Fruit fly (Drosophila melanogaster) whole organism, wandering third instar larva: ENCODE data around the gene Nhe2.
A peak's percentile ranks its signal among the peaks of the same experiment; 100 is the strongest.

ENCODE experiments used
- Abd-B ChIP-seq: fragments of >200 bp; optimal IDR thresholded peaks from 2 replicates; lab custom pipeline; 2017; ENCODE audit warnings: missing biosample characterization, missing genetic modification characterization
- CG32264 ChIP-seq: fragments of 200-800 bp; sonication (Bioruptor generic); optimal IDR thresholded peaks from 2 replicates; lab custom pipeline; 2016; ENCODE audit warnings: missing biosample characterization, missing genetic modification characterization
- CrebA ChIP-seq: fragments of 200-800 bp; sonication (Bioruptor generic); optimal IDR thresholded peaks from 2 replicates; lab custom pipeline; 2016; ENCODE audit warnings: missing biosample characterization, mild to moderate bottlenecking, missing genetic modification characterization, borderline replicate concordance
- Dfd ChIP-seq: fragments of >200 bp; optimal IDR thresholded peaks from 2 replicates; lab custom pipeline; 2017; ENCODE audit warnings: missing biosample characterization, missing genetic modification characterization
- Dif ChIP-seq: fragments of 200-275, 200-300 bp; sonication (Bioruptor generic); optimal IDR thresholded peaks from 2 replicates; lab custom pipeline; 2018; ENCODE audit warnings: missing biosample characterization, missing genetic modification characterization; ENCODE audit not compliant: partially characterized antibody
- GATAd ChIP-seq: sonication (Bioruptor generic); optimal IDR thresholded peaks from 2 replicates; lab custom pipeline; 2016; ENCODE audit warnings: missing biosample characterization, missing genetic modification characterization
- HLH106 ChIP-seq: fragments of 200-800 bp; optimal IDR thresholded peaks from 3 replicates; lab custom pipeline; 2019; ENCODE audit warnings: missing biosample characterization, mild to moderate bottlenecking, missing genetic modification characterization, moderate library complexity
- Hnf4 ChIP-seq: fragments of 200-800 bp; sonication (Bioruptor generic); optimal IDR thresholded peaks from 2 replicates; lab custom pipeline; 2016; ENCODE audit warnings: missing biosample characterization, mild to moderate bottlenecking, missing genetic modification characterization
- Hr78 ChIP-seq: fragments of >200 bp; optimal IDR thresholded peaks from 2 replicates; lab custom pipeline; 2017; ENCODE audit warnings: missing biosample characterization, missing genetic modification characterization
- Hr83 ChIP-seq: fragments of 200-300 bp; sonication (Bioruptor generic); optimal IDR thresholded peaks from 2 replicates; lab custom pipeline; 2016; ENCODE audit warnings: missing biosample characterization, mild to moderate bottlenecking, missing genetic modification characterization, moderate library complexity; ENCODE audit not compliant: poor library complexity, severe bottlenecking
- Jra ChIP-seq: sonication (Bioruptor generic); optimal IDR thresholded peaks from 2 replicates; lab custom pipeline; 2016; ENCODE audit warnings: missing biosample characterization, missing genetic modification characterization
- Mio ChIP-seq: sonication (Bioruptor generic); optimal IDR thresholded peaks from 2 replicates; lab custom pipeline; 2016; ENCODE audit warnings: missing biosample characterization, missing genetic modification characterization
- N ChIP-seq: fragments of >200 bp; optimal IDR thresholded peaks from 2 replicates; lab custom pipeline; 2018; ENCODE audit warnings: missing biosample characterization, missing external identifiers, missing genetic modification characterization
- OdsH ChIP-seq: fragments of 200-800 bp; sonication (Bioruptor generic); optimal IDR thresholded peaks from 2 replicates; lab custom pipeline; 2016; ENCODE audit warnings: missing biosample characterization, mild to moderate bottlenecking, missing genetic modification characterization
- Rel ChIP-seq, 2 experiments: fragments of 200-800 bp; sonication (Bioruptor generic) in 1 of 2; optimal IDR thresholded peaks; 2 replicates in 1 of 2; 3 replicates in 1 of 2; lab custom pipeline; 2016 to 2019; ENCODE audit warnings: mild to moderate bottlenecking in 2 of 2, missing biosample characterization in 2 of 2, missing genetic modification characterization in 2 of 2, moderate library complexity in 1 of 2
- Sp1 ChIP-seq: fragments of 200-800 bp; sonication (Bioruptor generic); optimal IDR thresholded peaks from 3 replicates; lab custom pipeline; 2019; ENCODE audit warnings: missing biosample characterization, mild to moderate bottlenecking, missing genetic modification characterization, moderate library complexity
- Vsx2 ChIP-seq: fragments of 200-300, 225-300 bp; sonication (Bioruptor generic); optimal IDR thresholded peaks from 2 replicates; lab custom pipeline; 2018; ENCODE audit warnings: missing biosample characterization, missing genetic modification characterization; ENCODE audit not compliant: partially characterized antibody
- br ChIP-seq: fragments of 200-800 bp; sonication (Bioruptor generic); optimal IDR thresholded peaks from 2 replicates; lab custom pipeline; 2016; ENCODE audit warnings: missing biosample characterization, missing genetic modification characterization
- brk ChIP-seq: fragments of 200-800 bp; sonication (Bioruptor generic); optimal IDR thresholded peaks from 2 replicates; lab custom pipeline; 2016; ENCODE audit warnings: missing biosample characterization, mild to moderate bottlenecking, missing genetic modification characterization
- dl ChIP-seq, 2 experiments: fragments of 175-275, 200-275 bp in 1 of 2; fragments of 200-275 bp in 1 of 2; sonication (Bioruptor generic); optimal IDR thresholded peaks; lab custom pipeline; 2018; ENCODE audit warnings: mild to moderate bottlenecking in 2 of 2, missing biosample characterization in 2 of 2, missing genetic modification characterization in 2 of 2, moderate library complexity in 2 of 2; ENCODE audit not compliant: partially characterized antibody in 2 of 2, insufficient read depth in 1 of 2
- ey ChIP-seq: fragments of 200-800 bp; sonication (Bioruptor generic); optimal IDR thresholded peaks from 2 replicates; lab custom pipeline; 2016; ENCODE audit warnings: missing biosample characterization, missing genetic modification characterization
- fru ChIP-seq: fragments of 200-800 bp; sonication (Bioruptor generic); optimal IDR thresholded peaks from 3 replicates; lab custom pipeline; 2016; ENCODE audit warnings: missing biosample characterization, mild to moderate bottlenecking, missing genetic modification characterization
- h ChIP-seq: fragments of 200-800 bp; sonication (Bioruptor generic); optimal IDR thresholded peaks from 3 replicates; lab custom pipeline; 2016; ENCODE audit warnings: missing biosample characterization, mild to moderate bottlenecking, missing genetic modification characterization
- jim ChIP-seq: fragments of 175-275, 200-325 bp; sonication (Bioruptor generic); optimal IDR thresholded peaks from 2 replicates; lab custom pipeline; 2016; ENCODE audit warnings: missing biosample characterization, mild to moderate bottlenecking, missing genetic modification characterization
- lola ChIP-seq: fragments of >200 bp; optimal IDR thresholded peaks from 2 replicates; lab custom pipeline; 2017; ENCODE audit warnings: missing biosample characterization, missing genetic modification characterization
- pan ChIP-seq: fragments of >200 bp; optimal IDR thresholded peaks from 2 replicates; lab custom pipeline; 2017
- psq ChIP-seq: fragments of 200-800 bp; sonication (Bioruptor generic); optimal IDR thresholded peaks from 3 replicates; lab custom pipeline; 2017; ENCODE audit warnings: missing biosample characterization, mild to moderate bottlenecking, missing genetic modification characterization, moderate library complexity
- rgr ChIP-seq: fragments of 200-800 bp; sonication (Bioruptor generic); optimal IDR thresholded peaks from 3 replicates; lab custom pipeline; 2016; ENCODE audit warnings: missing biosample characterization, mild to moderate bottlenecking, missing genetic modification characterization
- sv ChIP-seq: fragments of 200-800 bp; sonication (Bioruptor generic); optimal IDR thresholded peaks from 3 replicates; lab custom pipeline; 2016; ENCODE audit warnings: missing biosample characterization, missing genetic modification characterization
- tai ChIP-seq: sonication (Bioruptor generic); optimal IDR thresholded peaks from 2 replicates; lab custom pipeline; 2016; ENCODE audit warnings: missing biosample characterization, missing genetic modification characterization
- usp ChIP-seq: fragments of >200 bp; optimal IDR thresholded peaks from 2 replicates; lab custom pipeline; 2017; ENCODE audit warnings: missing biosample characterization, missing genetic modification characterization
- woc ChIP-seq: sonication (Bioruptor generic); optimal IDR thresholded peaks from 2 replicates; lab custom pipeline; 2016; ENCODE audit warnings: missing biosample characterization, mild to moderate bottlenecking, missing genetic modification characterization

Gene Nhe2

dm6 chr2L:21107651-21108489 lies 3.5 kb downstream of the Nhe2 start (continued):
- no peak for TF ChIP-seq Dfd
- no peak for TF ChIP-seq Jra (GFP tag; lab: Kevin White, UChicago)
- peak; percentile 42 for TF ChIP-seq woc (GFP tag; lab: Kevin White, UChicago)
- TF ChIP-seq ey (GFP tag; lab: Kevin White, UChicago): peak; percentile 31
- peak; percentile 31 for TF ChIP-seq rgr
- no peak for TF ChIP-seq usp (GFP tag; lab: Kevin White, UChicago)
- peak; percentile 6 for TF ChIP-seq CG32264 (GFP tag; lab: Kevin White, UChicago)
- no peak for TF ChIP-seq pan
- TF ChIP-seq h: peak; percentile 48
- no peak for TF ChIP-seq Rel (GFP tag; optimal IDR thresholded peaks at IDR 0.05; lab: Kevin White, UChicago)
- TF ChIP-seq Rel (tag; optimal IDR thresholded peaks at IDR 0.05; lab: Kevin White, UChicago): no peak

dm6 chr2L:21108759-21109282 lies 4.5 kb downstream of the Nhe2 start:
- peak; percentile 40 for TF ChIP-seq fru
- peak; percentile 26 for TF ChIP-seq rgr
- no peak for TF ChIP-seq lola
- peak; percentile 53 for TF ChIP-seq sv (GFP tag; lab: Kevin White, UChicago)
- no peak for TF ChIP-seq Hnf4 (GFP tag; lab: Kevin White, UChicago)
- peak; percentile 31 for TF ChIP-seq h
- peak; percentile 37 for TF ChIP-seq Sp1 (GFP tag; lab: Kevin White, UChicago)
- peak; percentile 20 for TF ChIP-seq br

dm6 chr2L:21109680-21110079 lies 5.3 kb downstream of the Nhe2 start:
- no peak for TF ChIP-seq Abd-B
- TF ChIP-seq GATAd (GFP tag; lab: Kevin White, UChicago): no peak
- TF ChIP-seq Sp1 (GFP tag; lab: Kevin White, UChicago): no peak
- TF ChIP-seq OdsH (GFP tag; lab: Kevin White, UChicago): no peak
- TF ChIP-seq psq: no peak
- no peak for TF ChIP-seq Jra (GFP tag; lab: Kevin White, UChicago)
- TF ChIP-seq woc (GFP tag; lab: Kevin White, UChicago): no peak
- TF ChIP-seq N: no peak

dm6 chr2L:21111849-21112248 lies 7.5 kb downstream of the Nhe2 start:
- TF ChIP-seq OdsH (GFP tag; lab: Kevin White, UChicago): no peak

dm6 chr2L:21113546-21113945 lies 9.2 kb downstream of the Nhe2 start:
- peak; percentile 4 for TF ChIP-seq tai
- TF ChIP-seq Jra (GFP tag; lab: Kevin White, UChicago): no peak
- TF ChIP-seq Mio (GFP tag; lab: Kevin White, UChicago): no peak
- no peak for TF ChIP-seq Vsx2
- no peak for TF ChIP-seq brk
- TF ChIP-seq Dif (GFP tag; lab: Kevin White, UChicago): no peak
- no peak for TF ChIP-seq Sp1 (GFP tag; lab: Kevin White, UChicago)
- TF ChIP-seq woc (GFP tag; lab: Kevin White, UChicago): no peak
- no peak for TF ChIP-seq Hr78 (GFP tag; lab: Kevin White, UChicago)
- TF ChIP-seq fru: no peak
- peak; percentile 31 for TF ChIP-seq Hr83 (GFP tag; lab: Kevin White, UChicago)
- TF ChIP-seq br: peak; percentile 51
- TF ChIP-seq CG32264 (GFP tag; lab: Kevin White, UChicago): peak; percentile 10
- peak; percentile 4 for TF ChIP-seq psq
- no peak for TF ChIP-seq dl (GFP tag; optimal IDR thresholded peaks at IDR 0.05; lab: Kevin White, UChicago; ENCODE audit: insufficient read depth in 1 of 2, partially characterized antibody in 2 of 2)
- no peak for TF ChIP-seq HLH106 (tag; lab: Kevin White, UChicago)
- peak; percentile 41 for TF ChIP-seq Hnf4 (GFP tag; lab: Kevin White, UChicago)
- no peak for TF ChIP-seq pan
- TF ChIP-seq OdsH (GFP tag; lab: Kevin White, UChicago): no peak
- TF ChIP-seq Dfd: no peak
- no peak for TF ChIP-seq lola
- no peak for TF ChIP-seq CrebA (GFP tag; lab: Kevin White, UChicago)
- no peak for TF ChIP-seq jim (GFP tag; lab: Kevin White, UChicago)
- TF ChIP-seq Rel (GFP tag; optimal IDR thresholded peaks at IDR 0.05; lab: Kevin White, UChicago): no peak
- TF ChIP-seq Rel (tag; optimal IDR thresholded peaks at IDR 0.05; lab: Kevin White, UChicago): peak; percentile 40
- no peak for TF ChIP-seq N
- TF ChIP-seq usp (GFP tag; lab: Kevin White, UChicago): no peak
